Fruit fly (Drosophila melanogaster): ENCODE data around the gene APC7.
A peak's percentile ranks its signal among the peaks of the same experiment; 100 is the strongest.

APC7 gene

DNA sequence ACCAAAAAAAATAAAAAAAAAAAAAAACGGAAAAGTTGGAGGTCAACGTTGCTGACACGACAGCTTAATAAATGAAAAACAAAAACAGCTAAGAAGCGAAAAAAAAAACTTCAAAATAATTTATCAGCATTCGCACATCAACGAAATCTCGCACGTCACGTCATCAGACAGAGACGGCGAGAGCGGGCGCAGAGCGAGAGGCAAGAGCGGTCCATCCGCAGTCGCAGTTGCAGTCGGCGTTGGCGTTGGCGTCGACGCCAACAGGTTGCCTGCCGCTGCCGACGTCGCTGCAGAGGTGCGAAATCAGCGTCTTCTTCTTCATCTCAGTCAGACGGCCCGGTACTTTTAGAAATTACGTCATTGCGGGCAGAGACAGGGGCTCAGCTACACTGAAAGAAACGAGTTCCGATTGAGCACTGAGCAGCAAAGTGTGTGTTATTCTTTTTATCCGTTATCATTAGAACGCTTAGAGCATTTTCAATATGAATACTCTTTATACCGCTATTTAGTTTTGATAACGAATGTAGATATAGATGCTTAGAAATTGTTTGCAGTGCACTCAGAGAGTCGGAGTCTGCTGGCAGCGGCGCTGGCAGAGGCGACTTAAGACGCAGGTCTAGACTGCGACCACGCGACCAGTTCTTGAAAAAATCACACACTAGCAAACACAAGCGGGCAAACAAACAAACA lies 47.3 kb upstream of the APC7 start (continued):
- TF ChIP-seq CG10267 (tag; optimal IDR thresholded peaks at IDR 0.05) (peak; percentile 90), CG11504 (tag; optimal IDR thresholded peaks at IDR 0.05) (peak; percentile 92), HLHmδ (GFP tag; optimal IDR thresholded peaks at IDR 0.05) (no peak), CG10366 (GFP tag; IDR thresholded peaks at IDR 0.05) (peak; percentile 95), CG4820 (GFP tag; optimal IDR thresholded peaks at IDR 0.05) (peak; percentile 96), wdn (GFP tag; IDR thresholded peaks at IDR 0.05) (peak; percentile 94), Poxn (GFP tag; IDR thresholded peaks at IDR 0.05) (peak; percentile 79), ttk (GFP tag; IDR thresholded peaks at IDR 0.05) (peak; percentile 94), CG14965 (GFP tag; optimal IDR thresholded peaks at IDR 0.05; ENCODE audit: borderline replicate concordance) (peak; percentile 83), gcm2 (GFP tag; optimal IDR thresholded peaks at IDR 0.05) (peak; percentile 84), Lhr (GFP tag; optimal IDR thresholded peaks at IDR 0.05) (peak; percentile 73), bigmax (GFP tag; optimal IDR thresholded peaks at IDR 0.05) (peak; percentile 76), lola (GFP tag; optimal IDR thresholded peaks at IDR 0.05) (peak in 1 of 3 experiments; percentile 90), CG1792 (GFP tag; optimal IDR thresholded peaks at IDR 0.05) (peak; percentile 96), CG12744 (GFP tag; optimal IDR thresholded peaks at IDR 0.05) (peak; percentile 97), CG1647 (GFP tag; optimal IDR thresholded peaks at IDR 0.05) (peak; percentile 97), shn (GFP tag; optimal IDR thresholded peaks at IDR 0.05) (peak; percentile 89), CG7963 (GFP tag; IDR thresholded peaks at IDR 0.05; ENCODE audit: partially characterized antibody) (no peak), CG4707 (GFP tag; optimal IDR thresholded peaks at IDR 0.05) (peak; percentile 77), wor (GFP tag; IDR thresholded peaks at IDR 0.05) (peak; percentile 84), CG10147 (GFP tag; optimal IDR thresholded peaks at IDR 0.05) (peak; percentile 96), Taf1 (GFP tag; IDR thresholded peaks at IDR 0.05) (peak; percentile 95), CG1529 (GFP tag; optimal IDR thresholded peaks at IDR 0.05) (peak; percentile 80), al (GFP tag; IDR thresholded peaks at IDR 0.05) (peak; percentile 95), CG4424 (GFP tag; optimal IDR thresholded peaks at IDR 0.05) (peak; percentile 97), CkIIα-i1 (GFP tag; IDR thresholded peaks at IDR 0.05) (peak; percentile 70; the same call in 1 of the 2 replicates), Spps (tag; optimal IDR thresholded peaks at IDR 0.05) (peak; percentile 86), YL-1 (GFP tag; optimal IDR thresholded peaks at IDR 0.05) (peak; percentile 60), pum (GFP tag; optimal IDR thresholded peaks at IDR 0.05) (peak; percentile 93), psq (GFP tag; optimal IDR thresholded peaks at IDR 0.05) (peak; percentile 72), D19A (tag; optimal IDR thresholded peaks at IDR 0.05) (peak; percentile 90), nmo (GFP tag; optimal IDR thresholded peaks at IDR 0.05) (peak; percentile 93), CG8944 (GFP tag; optimal IDR thresholded peaks at IDR 0.05) (peak; percentile 90), C15 (GFP tag; IDR thresholded peaks at IDR 0.05) (peak; percentile 92), hkb (optimal IDR thresholded peaks at IDR 0.05) (no peak), hkb (GFP tag; IDR thresholded peaks at IDR 0.05) (peak; percentile 97), CG6854 (GFP tag; optimal IDR thresholded peaks at IDR 0.05) (peak; percentile 94), CG7928 (GFP tag; optimal IDR thresholded peaks at IDR 0.05) (peak; percentile 79), Bteb2 (GFP tag; optimal IDR thresholded peaks at IDR 0.05) (peak; percentile 89), zfh1 (GFP tag; IDR thresholded peaks at IDR 0.05) (peak; percentile 97), vvl (GFP tag; IDR thresholded peaks at IDR 0.05) (peak; percentile 98), CrebB (tag; optimal IDR thresholded peaks at IDR 0.05) (peak; percentile 92), pros (GFP tag; optimal IDR thresholded peaks at IDR 0.05) (no peak), wek (GFP tag; optimal IDR thresholded peaks at IDR 0.05) (peak; percentile 78), tap (tag; optimal IDR thresholded peaks at IDR 0.05) (peak; percentile 94), z (GFP tag; IDR thresholded peaks at IDR 0.05) (peak; percentile 69; the same call in 2 of the 3 replicates), kni (GFP tag; optimal IDR thresholded peaks at IDR 0.05) (peak; percentile 43), Rx (GFP tag; IDR thresholded peaks at IDR 0.05) (peak; percentile 94), nerfin-1 (tag; optimal IDR thresholded peaks at IDR 0.05) (peak; percentile 91), mirr (GFP tag; optimal IDR thresholded peaks at IDR 0.05) (peak; percentile 95)

All from whole organism, embryonic.